Worm (Caenorhabditis elegans) whole organism, early embryonic: ENCODE results near the gene erh-1.

Experiments
- B0310.2 ChIP-seq: sonication (generic microtip); optimal IDR thresholded peaks from 2 replicates; lab custom pipeline; 2016; ENCODE audit warnings: mild to moderate bottlenecking, missing genetic modification characterization, missing compliant biosample characterization
- F13C5.2 ChIP-seq: sonication (generic microtip); optimal IDR thresholded peaks from 2 replicates; lab custom pipeline; 2017; ENCODE audit warnings: mild to moderate bottlenecking, missing genetic modification characterization, inconsistent platforms, missing compliant biosample characterization
- aly-1 ChIP-seq: sonication (generic microtip); optimal IDR thresholded peaks from 2 replicates; lab custom pipeline; 2016; ENCODE audit warnings: missing genetic modification characterization, missing compliant biosample characterization
- ama-1 ChIP-seq: fragments of 150-350 bp; optimal IDR thresholded peaks from 2 replicates; lab custom pipeline; 2014
- ets-7 ChIP-seq: sonication (generic microtip); optimal IDR thresholded peaks from 2 replicates; lab custom pipeline; 2016; ENCODE audit warnings: missing genotype, missing genetic modification characterization, missing compliant biosample characterization
- flt-1 ChIP-seq: fragments of 200-800 bp; sonication (Bioruptor generic); IDR thresholded peaks from 2 replicates; pipeline ENCODE4 v1.3.6; 2022; ENCODE audit warnings: missing genetic modification characterization, missing compliant biosample characterization
- hmbx-1 ChIP-seq: sonication (generic microtip); optimal IDR thresholded peaks from 2 replicates; lab custom pipeline; 2016; ENCODE audit warnings: mild to moderate bottlenecking, missing genetic modification characterization, missing compliant biosample characterization
- hmg-4 ChIP-seq: fragments of 200-800 bp; sonication (Bioruptor generic); optimal IDR thresholded peaks from 2 replicates; lab custom pipeline; 2018; ENCODE audit warnings: mild to moderate bottlenecking, missing genetic modification characterization, missing compliant biosample characterization
- pes-1 ChIP-seq: fragments of 200-800 bp; sonication (Bioruptor generic); IDR thresholded peaks from 2 replicates; pipeline ENCODE4 v1.3.6; 2022; ENCODE audit warnings: missing genetic modification reagents, missing genetic modification characterization, missing compliant biosample characterization
- scrt-1 ChIP-seq: fragments of 200-800 bp; sonication (Bioruptor generic); IDR thresholded peaks from 2 replicates; pipeline ENCODE4 v1.3.6; 2022; ENCODE audit warnings: missing genetic modification characterization, missing compliant biosample characterization
- sea-1 ChIP-seq: fragments of 200-800 bp; sonication (Bioruptor generic); conservative IDR thresholded peaks from 2 replicates; pipeline ENCODE4 v1.3.6; 2022; ENCODE audit warnings: missing genetic modification characterization, missing compliant biosample characterization
- tbx-37 ChIP-seq: fragments of 200-800 bp; sonication (Bioruptor generic); conservative IDR thresholded peaks from 2 replicates; pipeline ENCODE4 v1.3.6; 2022; ENCODE audit warnings: missing genetic modification reagents, missing genetic modification characterization, missing compliant biosample characterization

ce11 chrV:10615496-10615895 lies 36.6 kb upstream of the erh-1 start, which contains the start of gene H09F14.1:
- TF ChIP-seq pes-1 (GFP tag; lab: Robert Waterston, UW) (no peak), ama-1 (lab: Kevin White, UChicago) (no peak), tbx-37 (GFP tag; lab: Robert Waterston, UW) (no peak), flt-1 (GFP tag; lab: Robert Waterston, UW) (no peak), scrt-1 (GFP tag; lab: Robert Waterston, UW) (no peak), aly-1 (tag; lab: Kevin White, UChicago) (no peak), B0310.2 (tag; lab: Kevin White, UChicago) (no peak), hmbx-1 (tag; lab: Kevin White, UChicago) (no peak), hmg-4 (GFP tag; lab: Kevin White, UChicago) (no peak), F13C5.2 (tag; lab: Kevin White, UChicago) (no peak), ets-7 (tag; lab: Kevin White, UChicago) (no peak), sea-1 (GFP tag; lab: Robert Waterston, UW) (no peak)
